Fruit fly (Drosophila melanogaster): ENCODE data around the gene mip130.

mip130 gene

dm6 chrX:1907727-1908264 lies at the start of gene mip130 (continued):
- peak; percentile 56 for TF ChIP-seq Doc3 (GFP tag; IDR thresholded peaks at IDR 0.05; ENCODE audit: partially characterized antibody)
- TF ChIP-seq bowl (GFP tag; IDR thresholded peaks at IDR 0.05) = no peak
- TF ChIP-seq Optix (GFP tag; IDR thresholded peaks at IDR 0.05) = peak; percentile 17; the same call in 1 of the 3 replicates
- no peak for TF ChIP-seq cato (GFP tag; optimal IDR thresholded peaks at IDR 0.05; ENCODE audit: borderline replicate concordance)
- TF ChIP-seq B-H1 (GFP tag; IDR thresholded peaks at IDR 0.05) = no peak
- no peak for TF ChIP-seq Sox100B (GFP tag; optimal IDR thresholded peaks at IDR 0.05)
- peak; percentile 34 for TF ChIP-seq dmrt11E (tag; optimal IDR thresholded peaks at IDR 0.05)
- TF ChIP-seq CG14014 (GFP tag; IDR thresholded peaks at IDR 0.05) = peak; percentile 69
- TF ChIP-seq Fer1 (GFP tag; optimal IDR thresholded peaks at IDR 0.05) = peak; percentile 63
- TF ChIP-seq ind (GFP tag; optimal IDR thresholded peaks at IDR 0.05) = peak; percentile 57
- no peak for TF ChIP-seq Poxn (GFP tag; IDR thresholded peaks at IDR 0.05)
- peak; percentile 65; the same call in 1 of the 2 replicates for TF ChIP-seq inv (GFP tag; IDR thresholded peaks at IDR 0.05; ENCODE audit: partially characterized antibody)
- peak; percentile 0 for TF ChIP-seq B-H2 (GFP tag; optimal IDR thresholded peaks at IDR 0.05)
- peak; percentile 78 for TF ChIP-seq Scr (GFP tag; IDR thresholded peaks at IDR 0.05; ENCODE audit: partially characterized antibody)
- peak; percentile 36; the same call in 1 of the 3 replicates for TF ChIP-seq tgo (GFP tag; IDR thresholded peaks at IDR 0.05)
- TF ChIP-seq stwl (tag; optimal IDR thresholded peaks at IDR 0.05) = peak; percentile 42
- peak; percentile 52 for TF ChIP-seq Hr3 (GFP tag; optimal IDR thresholded peaks at IDR 0.05)
- TF ChIP-seq Abd-B (GFP tag; optimal IDR thresholded peaks at IDR 0.05) = peak; percentile 21
- peak; percentile 23 for TF ChIP-seq gfzf (GFP tag; optimal IDR thresholded peaks at IDR 0.05)
- peak; percentile 36; the same call in 1 of the 2 replicates for TF ChIP-seq rib (GFP tag; IDR thresholded peaks at IDR 0.05)
- TF ChIP-seq NC2β (GFP tag; optimal IDR thresholded peaks at IDR 0.05) = no peak
- no peak for TF ChIP-seq NC2α (GFP tag; optimal IDR thresholded peaks at IDR 0.05)
- TF ChIP-seq CG18599 (GFP tag; optimal IDR thresholded peaks at IDR 0.05) = peak; percentile 54
- peak; percentile 54 for TF ChIP-seq Camta (GFP tag; optimal IDR thresholded peaks at IDR 0.05)
- peak; percentile 36 for TF ChIP-seq caup (GFP tag; optimal IDR thresholded peaks at IDR 0.05; ENCODE audit: severe bottlenecking)
- TF ChIP-seq gsb-n (tag; optimal IDR thresholded peaks at IDR 0.05) = peak; percentile 25
- no peak for TF ChIP-seq shn (GFP tag; optimal IDR thresholded peaks at IDR 0.05)
- peak; percentile 67 for TF ChIP-seq CG6689 (GFP tag; IDR thresholded peaks at IDR 0.05)
- no peak for TF ChIP-seq odd (GFP tag; optimal IDR thresholded peaks at IDR 0.05)
- TF ChIP-seq CG8089 (GFP tag; optimal IDR thresholded peaks at IDR 0.05) = no peak
- TF ChIP-seq kay (GFP tag; optimal IDR thresholded peaks at IDR 0.05) = no peak
- TF ChIP-seq CHES-1-like (GFP tag; optimal IDR thresholded peaks at IDR 0.05) = no peak
- TF ChIP-seq CG3995 (GFP tag; optimal IDR thresholded peaks at IDR 0.05) = peak; percentile 98
- peak; percentile 56 for TF ChIP-seq Myb (GFP tag; optimal IDR thresholded peaks at IDR 0.05)
- TF ChIP-seq CG17912 (GFP tag; optimal IDR thresholded peaks at IDR 0.05) = no peak
- no peak for TF ChIP-seq Atf3 (GFP tag; optimal IDR thresholded peaks at IDR 0.05)
- no peak for TF ChIP-seq wdn (GFP tag; IDR thresholded peaks at IDR 0.05)
- TF ChIP-seq CG7963 (GFP tag; IDR thresholded peaks at IDR 0.05; ENCODE audit: partially characterized antibody) = 0 out of 3 replicates have a peak, but pooled peaks have one; percentile 12
- TF ChIP-seq CG3726 (GFP tag; IDR thresholded peaks at IDR 0.05) = no peak
- peak; percentile 35 for TF ChIP-seq CG4424 (GFP tag; optimal IDR thresholded peaks at IDR 0.05)
- no peak for TF ChIP-seq tll (GFP tag; optimal IDR thresholded peaks at IDR 0.05)
- TF ChIP-seq CG3281 (GFP tag; optimal IDR thresholded peaks at IDR 0.05) = peak; percentile 41
- TF ChIP-seq jumu (GFP tag; optimal IDR thresholded peaks at IDR 0.05) = peak; percentile 61
- peak; percentile 40 for TF ChIP-seq phol (tag; optimal IDR thresholded peaks at IDR 0.05)
- TF ChIP-seq CG2875 (GFP tag; optimal IDR thresholded peaks at IDR 0.05) = no peak
- 0 out of 2 replicates have a peak, but pooled peaks have one; percentile 34 for TF ChIP-seq al (GFP tag; IDR thresholded peaks at IDR 0.05)
- TF ChIP-seq bbx (GFP tag; IDR thresholded peaks at IDR 0.05; ENCODE audit: partially characterized antibody) = peak; percentile 53; the same call in 1 of the 2 replicates
- TF ChIP-seq CG1602 (GFP tag; optimal IDR thresholded peaks at IDR 0.05) = peak; percentile 24
- TF ChIP-seq CG18764 (GFP tag; optimal IDR thresholded peaks at IDR 0.05) = peak; percentile 28
- TF ChIP-seq ftz-f1 (GFP tag; optimal IDR thresholded peaks at IDR 0.05) = no peak
